Fruit fly (Drosophila melanogaster) whole organism, embryonic: ENCODE measurements around the gene ppk24.

Experiments used
- Atf-2 ChIP-seq: fragments of 200-800 bp; sonication (Bioruptor generic); optimal IDR thresholded peaks from 2 replicates; lab custom pipeline; 2016; ENCODE audit warnings: missing biosample characterization, missing genetic modification characterization
- Bdp1 ChIP-seq: fragments of 200-800 bp; sonication (Bioruptor generic); optimal IDR thresholded peaks from 3 replicates; lab custom pipeline; 2016; ENCODE audit warnings: missing biosample characterization, missing genetic modification characterization
- C15 ChIP-seq: fragments of 200-800 bp; sonication (Bioruptor generic); IDR thresholded peaks from 3 replicates; pipeline ENCODE4 v1.3.6; 2022; ENCODE audit warnings: missing biosample characterization, missing genetic modification characterization
- CG10267 ChIP-seq: fragments of 200-800 bp; sonication (Bioruptor generic); optimal IDR thresholded peaks from 2 replicates; lab custom pipeline; 2018; ENCODE audit warnings: missing biosample characterization, mild to moderate bottlenecking, missing genetic modification characterization, moderate library complexity
- CG11093 ChIP-seq: fragments of 200-800 bp; sonication (Bioruptor generic); IDR thresholded peaks from 3 replicates; pipeline ENCODE4 v1.3.6; 2022; ENCODE audit warnings: missing biosample characterization, missing genetic modification characterization
- CG11456 ChIP-seq: fragments of 200-800 bp; sonication (Bioruptor generic); IDR thresholded peaks from 3 replicates; pipeline ENCODE4 v1.3.6; 2022; ENCODE audit warnings: missing biosample characterization, missing genetic modification characterization
- CG11695 ChIP-seq: fragments of 200-800 bp; sonication (Bioruptor generic); IDR thresholded peaks from 3 replicates; pipeline ENCODE4 v1.3.6; 2022; ENCODE audit warnings: missing biosample characterization, missing genetic modification characterization
- CG14965 ChIP-seq: fragments of 200-800 bp; sonication (Bioruptor generic); optimal IDR thresholded peaks from 2 replicates; lab custom pipeline; 2016; ENCODE audit warnings: missing biosample characterization, missing genetic modification characterization, borderline replicate concordance
- CG15601 ChIP-seq: fragments of 200-800 bp; sonication (Bioruptor generic); optimal IDR thresholded peaks from 3 replicates; lab custom pipeline; 2019; ENCODE audit warnings: missing biosample characterization, mild to moderate bottlenecking, missing genetic modification characterization, moderate library complexity
- CG16815 ChIP-seq: fragments of 200-800 bp; sonication (Bioruptor generic); optimal IDR thresholded peaks from 3 replicates; lab custom pipeline; 2017; ENCODE audit warnings: missing biosample characterization, mild to moderate bottlenecking, missing genetic modification characterization
- CG17361 ChIP-seq: fragments of 200-800 bp; sonication (Bioruptor generic); IDR thresholded peaks from 3 replicates; pipeline ENCODE4 v1.3.6; 2022; ENCODE audit warnings: missing biosample characterization, missing genetic modification characterization
- CG17568 ChIP-seq: fragments of 200-800 bp; sonication (Bioruptor generic); optimal IDR thresholded peaks from 2 replicates; lab custom pipeline; 2018; ENCODE audit warnings: missing biosample characterization, mild to moderate bottlenecking, missing genetic modification characterization, moderate library complexity
- CG2875 ChIP-seq: fragments of 200-800 bp; sonication (Bioruptor generic); optimal IDR thresholded peaks from 2 replicates; lab custom pipeline; 2017; ENCODE audit warnings: missing biosample characterization, mild to moderate bottlenecking, missing genetic modification characterization, missing genetic modification reagents
- CG42726 ChIP-seq: fragments of 200-800 bp; sonication (Bioruptor generic); IDR thresholded peaks from 2 replicates; pipeline ENCODE4 v1.3.6; 2022; ENCODE audit warnings: missing biosample characterization, missing genetic modification characterization; ENCODE audit not compliant: partially characterized antibody
- CG4707 ChIP-seq: fragments of 200-800 bp; sonication (Bioruptor generic); optimal IDR thresholded peaks from 2 replicates; lab custom pipeline; 2018; ENCODE audit warnings: missing biosample characterization, mild to moderate bottlenecking, missing genetic modification characterization, moderate library complexity
- CG4730 ChIP-seq: fragments of 200-800 bp; sonication (Bioruptor generic); IDR thresholded peaks from 2 replicates; pipeline ENCODE4 v1.3.6; 2022; ENCODE audit warnings: missing biosample characterization, missing genetic modification characterization
- CG4854 ChIP-seq: fragments of 200-800 bp; sonication (Bioruptor generic); optimal IDR thresholded peaks from 2 replicates; lab custom pipeline; 2016; ENCODE audit warnings: missing biosample characterization, missing genetic modification characterization, inconsistent platforms
- CG6683 ChIP-seq: fragments of 200-800 bp; sonication (Bioruptor generic); optimal IDR thresholded peaks from 2 replicates; lab custom pipeline; 2017; ENCODE audit warnings: missing biosample characterization, mild to moderate bottlenecking, missing genetic modification characterization, missing genetic modification reagents
- CG7372 ChIP-seq: fragments of 200-800 bp; sonication (Bioruptor generic); IDR thresholded peaks from 2 replicates; pipeline ENCODE4 v1.3.6; 2022; ENCODE audit warnings: missing biosample characterization, missing genetic modification characterization
- CG9876 ChIP-seq: fragments of 200-800 bp; sonication (Bioruptor generic); optimal IDR thresholded peaks from 2 replicates; lab custom pipeline; 2016; ENCODE audit warnings: missing biosample characterization, missing genetic modification characterization
- CkIIα-i1 ChIP-seq: fragments of 200-800 bp; sonication (Bioruptor generic); IDR thresholded peaks from 2 replicates; pipeline ENCODE4 v1.3.6; 2022; ENCODE audit warnings: missing biosample characterization, missing genetic modification characterization
- D19B ChIP-seq: fragments of 200-800 bp; sonication (Bioruptor generic); optimal IDR thresholded peaks from 2 replicates; lab custom pipeline; 2017; ENCODE audit warnings: missing biosample characterization, mild to moderate bottlenecking, missing genetic modification characterization
- Drgx ChIP-seq: fragments of 200-800 bp; sonication (Bioruptor generic); IDR thresholded peaks from 2 replicates; pipeline ENCODE4 v1.3.6; 2022; ENCODE audit warnings: missing biosample characterization, missing genetic modification characterization
- E2f1 ChIP-seq: fragments of 200-800 bp; sonication (Bioruptor generic); IDR thresholded peaks from 2 replicates; pipeline ENCODE4 v1.3.6; 2022; ENCODE audit warnings: missing biosample characterization, missing genetic modification characterization
- H2.0 ChIP-seq: fragments of 200-800 bp; sonication (Bioruptor generic); IDR thresholded peaks from 2 replicates; pipeline ENCODE4 v1.3.6; 2022; ENCODE audit warnings: missing biosample characterization, missing genetic modification characterization
- Hand ChIP-seq: fragments of 200-800 bp; sonication (Bioruptor generic); optimal IDR thresholded peaks from 2 replicates; lab custom pipeline; 2017; ENCODE audit warnings: mild to moderate bottlenecking, missing biosample characterization, missing genetic modification reagents, missing genetic modification characterization
- HmgZ ChIP-seq: fragments of 200-800 bp; sonication (Bioruptor generic); optimal IDR thresholded peaks from 2 replicates; lab custom pipeline; 2018; ENCODE audit warnings: missing biosample characterization, mild to moderate bottlenecking, missing genetic modification characterization
- Hmr ChIP-seq: fragments of 200-800 bp; sonication (Bioruptor generic); optimal IDR thresholded peaks from 3 replicates; lab custom pipeline; 2017; ENCODE audit warnings: mild to moderate bottlenecking, missing biosample characterization, missing genetic modification reagents, missing genetic modification characterization
- Kr ChIP-seq: fragments of 200-800 bp; sonication (Bioruptor generic); optimal IDR thresholded peaks from 2 replicates; lab custom pipeline; 2017; ENCODE audit warnings: missing biosample characterization, mild to moderate bottlenecking, missing genetic modification characterization
- MTF-1 ChIP-seq: fragments of 200-800 bp; sonication (Bioruptor generic); optimal IDR thresholded peaks from 2 replicates; lab custom pipeline; 2018; ENCODE audit warnings: missing biosample characterization, mild to moderate bottlenecking, missing genetic modification characterization, borderline replicate concordance
- NfI ChIP-seq: fragments of 200-800 bp; sonication (Bioruptor generic); optimal IDR thresholded peaks from 3 replicates; lab custom pipeline; 2018; ENCODE audit warnings: missing biosample characterization, mild to moderate bottlenecking, missing genetic modification characterization, moderate library complexity
- Optix ChIP-seq: fragments of 200-800 bp; sonication (Bioruptor generic); IDR thresholded peaks from 3 replicates; pipeline ENCODE4 v1.3.6; 2022; ENCODE audit warnings: missing biosample characterization, missing genetic modification characterization
- Ptx1 ChIP-seq: fragments of 200-800 bp; sonication (Bioruptor generic); IDR thresholded peaks from 2 replicates; pipeline ENCODE4 v1.3.6; 2022; ENCODE audit warnings: missing biosample characterization, missing genetic modification characterization
- Six4 ChIP-seq: fragments of 200-800 bp; sonication (Bioruptor generic); optimal IDR thresholded peaks from 2 replicates; lab custom pipeline; 2016; ENCODE audit warnings: missing biosample characterization, missing genetic modification characterization
- Trl ChIP-seq, 3 experiments: fragments of >200 bp in 2 of 3; fragments of 200-800 bp in 1 of 3; sonication (Bioruptor generic) in 1 of 3; optimal IDR thresholded peaks; 2 replicates in 1 of 3; 3 replicates in 2 of 3; lab custom pipeline; 2016 to 2017; ENCODE audit warnings: missing biosample characterization in 1 of 3, missing genetic modification characterization in 1 of 3
- esg ChIP-seq: fragments of 200-800 bp; sonication (Bioruptor generic); conservative IDR thresholded peaks from 2 replicates; pipeline ENCODE4 v1.3.6; 2022; ENCODE audit warnings: missing biosample characterization, missing genetic modification characterization
- eve ChIP-seq, 2 experiments: fragments of >200 bp; optimal IDR thresholded peaks; 2 replicates each; lab custom pipeline; 2017; ENCODE audit warnings: missing biosample characterization in 2 of 2, missing genetic modification characterization in 2 of 2
- gcm ChIP-seq: fragments of 200-800 bp; sonication (Bioruptor generic); optimal IDR thresholded peaks from 2 replicates; lab custom pipeline; 2019; ENCODE audit warnings: missing biosample characterization, mild to moderate bottlenecking, missing genetic modification characterization, moderate library complexity
- gem ChIP-seq: fragments of 200-800 bp; sonication (Bioruptor generic); optimal IDR thresholded peaks from 2 replicates; lab custom pipeline; 2019; ENCODE audit warnings: missing biosample characterization, mild to moderate bottlenecking, missing genetic modification characterization, moderate library complexity
- ham ChIP-seq: fragments of 200-800 bp; sonication (Bioruptor generic); IDR thresholded peaks from 2 replicates; pipeline ENCODE4 v1.3.6; 2022; ENCODE audit warnings: missing biosample characterization, missing genetic modification characterization
- hb ChIP-seq: fragments of 200-800 bp; sonication (Bioruptor generic); IDR thresholded peaks from 3 replicates; pipeline ENCODE4 v1.3.6; 2022; ENCODE audit warnings: missing biosample characterization, missing genetic modification characterization; ENCODE audit not compliant: partially characterized antibody
- nerfin-1 ChIP-seq: fragments of 200-800 bp; sonication (Bioruptor generic); optimal IDR thresholded peaks from 3 replicates; lab custom pipeline; 2019; ENCODE audit warnings: missing biosample characterization, mild to moderate bottlenecking, missing genetic modification characterization, moderate library complexity
- oc ChIP-seq: fragments of 200-800 bp; sonication (Bioruptor generic); optimal IDR thresholded peaks from 2 replicates; lab custom pipeline; 2018; ENCODE audit warnings: missing biosample characterization, mild to moderate bottlenecking, missing genetic modification characterization, moderate library complexity
- pita ChIP-seq: fragments of 200-800 bp; sonication (Bioruptor generic); optimal IDR thresholded peaks from 2 replicates; lab custom pipeline; 2017; ENCODE audit warnings: missing biosample characterization, mild to moderate bottlenecking, missing genetic modification characterization
- pros ChIP-seq: fragments of 200-800 bp; sonication (Bioruptor generic); optimal IDR thresholded peaks from 3 replicates; lab custom pipeline; 2019; ENCODE audit warnings: missing biosample characterization, mild to moderate bottlenecking, missing genetic modification characterization, moderate library complexity
- psq ChIP-seq: fragments of 200-800 bp; sonication (Bioruptor generic); optimal IDR thresholded peaks from 2 replicates; lab custom pipeline; 2017; ENCODE audit warnings: missing biosample characterization, missing genetic modification characterization
- seq ChIP-seq: fragments of 200-800 bp; sonication (Bioruptor generic); IDR thresholded peaks from 2 replicates; pipeline ENCODE4 v1.3.6; 2022; ENCODE audit warnings: missing biosample characterization, missing genetic modification characterization
- slp2 ChIP-seq: fragments of 200-800 bp; sonication (Bioruptor generic); optimal IDR thresholded peaks from 2 replicates; lab custom pipeline; 2016; ENCODE audit warnings: missing biosample characterization, missing genetic modification characterization
- stc ChIP-seq: fragments of 200-800 bp; sonication (Bioruptor generic); IDR thresholded peaks from 2 replicates; pipeline ENCODE4 v1.3.6; 2022; ENCODE audit warnings: missing biosample characterization, missing genetic modification characterization
- tio ChIP-seq: fragments of 200-800 bp; sonication (Bioruptor generic); optimal IDR thresholded peaks from 2 replicates; lab custom pipeline; 2017; ENCODE audit warnings: missing biosample characterization, missing genetic modification characterization, inconsistent platforms
- usp ChIP-seq: fragments of >200 bp; optimal IDR thresholded peaks from 2 replicates; lab custom pipeline; 2017; ENCODE audit warnings: missing biosample characterization, missing genetic modification characterization
- zen ChIP-seq: fragments of 200-800 bp; sonication (Bioruptor generic); optimal IDR thresholded peaks from 3 replicates; lab custom pipeline; 2018; ENCODE audit warnings: missing biosample characterization, mild to moderate bottlenecking, missing genetic modification characterization, moderate library complexity

ppk24 gene

dm6 chr3R:31254808-31255207 lies 10.7 kb upstream of the ppk24 start, which contains the start of the genes CG1750 and spn-F (continued):
- TF ChIP-seq gem (tag; lab: Kevin White, UChicago) (no peak), Trl (optimal IDR thresholded peaks at IDR 0.05; lab: Kevin White, UChicago) (no peak), Trl (GFP tag; optimal IDR thresholded peaks at IDR 0.05; lab: Kevin White, UChicago) (no peak), Optix (no peak), eve (GFP tag; optimal IDR thresholded peaks at IDR 0.05; lab: Kevin White, UChicago) (no peak), pita (no peak), hb (GFP tag; lab: Robert Waterston, UW) (no peak), stc (GFP tag; lab: Robert Waterston, UW) (no peak), Hmr (GFP tag; lab: Kevin White, UChicago) (no peak), Ptx1 (GFP tag; lab: Robert Waterston, UW) (no peak), CG14965 (GFP tag; lab: Kevin White, UChicago) (no peak), gcm (GFP tag; lab: Kevin White, UChicago) (no peak), Atf-2 (GFP tag; lab: Kevin White, UChicago) (no peak), CG17568 (GFP tag; lab: Kevin White, UChicago) (no peak), CG4707 (no peak), CG6683 (no peak), zen (tag; lab: Kevin White, UChicago) (no peak), slp2 (no peak), E2f1 (GFP tag; lab: Robert Waterston, UW) (no peak), MTF-1 (no peak), ham (GFP tag; lab: Robert Waterston, UW) (no peak), psq (GFP tag; lab: Kevin White, UChicago) (no peak), CG11695 (GFP tag; lab: Robert Waterston, UW) (no peak), oc (no peak), Kr (GFP tag; lab: Kevin White, UChicago) (no peak), CG11456 (no peak), H2.0 (no peak), CG4854 (no peak), Drgx (GFP tag; lab: Robert Waterston, UW) (no peak), CG16815 (GFP tag; lab: Kevin White, UChicago) (no peak), esg (GFP tag; lab: Robert Waterston, UW) (no peak), nerfin-1 (tag; lab: Kevin White, UChicago) (no peak), Bdp1 (GFP tag; lab: Kevin White, UChicago) (no peak), CG9876 (GFP tag; lab: Kevin White, UChicago) (no peak), NfI (no peak), C15 (GFP tag; lab: Robert Waterston, UW) (no peak), Hand (GFP tag; lab: Kevin White, UChicago) (no peak), tio (no peak), CG42726 (GFP tag; lab: Robert Waterston, UW) (no peak), CG7372 (GFP tag; lab: Robert Waterston, UW) (no peak), CG15601 (tag; lab: Kevin White, UChicago) (no peak), CG10267 (tag; lab: Kevin White, UChicago) (no peak), seq (no peak), D19B (GFP tag; lab: Kevin White, UChicago) (no peak), CG4730 (GFP tag; lab: Robert Waterston, UW) (no peak), pros (no peak), usp (GFP tag; lab: Kevin White, UChicago) (no peak), HmgZ (peak; percentile 39), Six4 (GFP tag; lab: Kevin White, UChicago) (no peak), CG11093 (GFP tag; lab: Robert Waterston, UW) (no peak), CG17361 (GFP tag; lab: Robert Waterston, UW) (0 out of 3 replicates have a peak, but pooled peaks have one; percentile 19), CG2875 (no peak), CkIIα-i1 (no peak)
